Worm (Caenorhabditis elegans): ENCODE data around the gene C28A5.1.
A peak's percentile ranks its signal among the peaks of the same experiment; 100 is the strongest.

The C28A5.1 gene

DNA sequence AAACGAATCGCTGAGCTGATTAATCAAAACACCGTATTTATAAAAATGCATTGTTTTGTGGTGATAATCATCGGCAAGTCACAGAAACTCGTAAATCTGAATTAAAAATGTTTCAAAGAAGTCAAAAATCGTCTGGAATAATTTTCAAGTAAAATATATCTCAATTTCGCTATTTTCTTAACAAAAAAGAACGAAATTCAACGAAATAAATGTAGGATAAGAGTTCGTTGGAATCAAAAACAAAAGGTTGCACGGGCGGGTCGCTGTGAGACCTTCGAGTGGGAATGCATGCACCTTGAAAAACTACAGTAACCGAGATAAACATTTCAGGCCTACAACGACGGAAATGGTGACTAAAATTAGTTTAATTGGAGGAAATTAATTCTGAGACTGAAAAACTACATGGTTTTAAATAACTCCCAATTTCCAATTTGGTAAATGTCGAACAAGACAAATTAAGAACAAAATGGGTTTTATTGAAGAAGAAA, at the start of gene C28A5.1 (continued):
- no peak for TF ChIP-seq nfya-1 (tag; optimal IDR thresholded peaks at IDR 0.05; ENCODE audit: borderline replicate concordance, insufficient read depth)
- peak; percentile 68 for TF ChIP-seq F49E8.2 (tag; optimal IDR thresholded peaks at IDR 0.05; ENCODE audit: insufficient read depth)
- peak; percentile 91 for TF ChIP-seq D2030.7 (GFP tag; IDR thresholded peaks at IDR 0.05)
- TF ChIP-seq lin-35 (GFP tag; optimal IDR thresholded peaks at IDR 0.05): peak in 1 of 3 experiments; percentile 41
- TF ChIP-seq bed-1 (GFP tag; IDR thresholded peaks at IDR 0.05): no peak
- TF ChIP-seq F22D6.2 (tag; optimal IDR thresholded peaks at IDR 0.05): no peak
- peak; percentile 95 for TF ChIP-seq F33H1.4 (GFP tag; IDR thresholded peaks at IDR 0.05)
- no peak for TF ChIP-seq zfh-2 (GFP tag; conservative IDR thresholded peaks at IDR 0.05)
- no peak for TF ChIP-seq K12H6.12 (tag; optimal IDR thresholded peaks at IDR 0.05)
- TF ChIP-seq rec-8 (tag; optimal IDR thresholded peaks at IDR 0.05): no peak
- no peak for TF ChIP-seq cebp-1 (GFP tag; IDR thresholded peaks at IDR 0.05)
- TF ChIP-seq cebp-1 (tag; optimal IDR thresholded peaks at IDR 0.05): no peak
- peak; percentile 65 for TF ChIP-seq F23B12.7 (tag; optimal IDR thresholded peaks at IDR 0.05; ENCODE audit: insufficient read depth)
- no peak for TF ChIP-seq madf-3 (GFP tag; IDR thresholded peaks at IDR 0.05)
- TF ChIP-seq lin-40 (tag; optimal IDR thresholded peaks at IDR 0.05): no peak
- TF ChIP-seq ceh-100 (GFP tag; IDR thresholded peaks at IDR 0.05): no peak
- peak; percentile 91 for TF ChIP-seq xnd-1 (tag; optimal IDR thresholded peaks at IDR 0.05)
- no peak for TF ChIP-seq unc-62 (GFP tag; optimal IDR thresholded peaks at IDR 0.05)
- no peak for TF ChIP-seq nhr-120 (GFP tag; IDR thresholded peaks at IDR 0.05)
- no peak for TF ChIP-seq atf-7 (tag; optimal IDR thresholded peaks at IDR 0.05)
- no peak for TF ChIP-seq ama-1 (optimal IDR thresholded peaks at IDR 0.05)
- TF ChIP-seq ama-1 (GFP tag; optimal IDR thresholded peaks at IDR 0.05): no peak
- no peak for TF ChIP-seq ztf-26 (tag; optimal IDR thresholded peaks at IDR 0.05)
- no peak for TF ChIP-seq pbrm-1 (GFP tag; IDR thresholded peaks at IDR 0.05)
- TF ChIP-seq K11D2.4 (GFP tag; IDR thresholded peaks at IDR 0.05): no peak
- no peak for TF ChIP-seq lag-1 (GFP tag; IDR thresholded peaks at IDR 0.05)
- no peak for TF ChIP-seq B0336.3 (GFP tag; IDR thresholded peaks at IDR 0.05)
- TF ChIP-seq madf-8 (GFP tag; conservative IDR thresholded peaks at IDR 0.05): peak; percentile 96
- peak; percentile 97 for TF ChIP-seq lsl-1 (GFP tag; optimal IDR thresholded peaks at IDR 0.05)
- TF ChIP-seq Y79H2A.3 (GFP tag; conservative IDR thresholded peaks at IDR 0.05): no peak
- TF ChIP-seq T26A5.8 (tag; optimal IDR thresholded peaks at IDR 0.05): no peak
- no peak for TF ChIP-seq Y53G8AR.9 (GFP tag; conservative IDR thresholded peaks at IDR 0.05)
- TF ChIP-seq ZK185.1 (tag; optimal IDR thresholded peaks at IDR 0.05; ENCODE audit: poor library complexity, severe bottlenecking): no peak
- peak; percentile 81 for TF ChIP-seq efl-1 (GFP tag; optimal IDR thresholded peaks at IDR 0.05)
- peak; percentile 41 for TF ChIP-seq lin-54 (GFP tag; optimal IDR thresholded peaks at IDR 0.05)
- peak; percentile 48 for TF ChIP-seq snpc-1.1 (tag; optimal IDR thresholded peaks at IDR 0.05; ENCODE audit: insufficient read depth)
- no peak for TF ChIP-seq egl-18 (GFP tag; IDR thresholded peaks at IDR 0.05)
- no peak for TF ChIP-seq B0035.1 (tag; optimal IDR thresholded peaks at IDR 0.05)
- no peak for TF ChIP-seq F57A8.1 (GFP tag; optimal IDR thresholded peaks at IDR 0.05)
- no peak for TF ChIP-seq somi-1 (GFP tag; optimal IDR thresholded peaks at IDR 0.05)
- no peak for TF ChIP-seq nhr-27 (tag; optimal IDR thresholded peaks at IDR 0.05)
- TF ChIP-seq mcd-1 (GFP tag; IDR thresholded peaks at IDR 0.05): no peak
- no peak for TF ChIP-seq chd-7 (tag; optimal IDR thresholded peaks at IDR 0.05)
- TF ChIP-seq hlh-12 (tag; optimal IDR thresholded peaks at IDR 0.05): no peak
- no peak for TF ChIP-seq mes-4 (tag; optimal IDR thresholded peaks at IDR 0.05)
- no peak for TF ChIP-seq F55B11.4 (tag; optimal IDR thresholded peaks at IDR 0.05; ENCODE audit: borderline replicate concordance, insufficient read depth)
- TF ChIP-seq snpc-4 (GFP tag; optimal IDR thresholded peaks at IDR 0.05): peak; percentile 14
- TF ChIP-seq snpc-4 (tag; optimal IDR thresholded peaks at IDR 0.05): peak in 2 of 4 experiments; percentile 14 to 34
- no peak for TF ChIP-seq dpff-1 (tag; optimal IDR thresholded peaks at IDR 0.05)
